Fruit fly (Drosophila melanogaster) whole organism, wandering third instar larva: Measurements from ENCODE around the gene Nuf2.
A peak's percentile ranks its signal among the peaks of the same experiment; 100 is the strongest.

Experiments used
- CG32264 ChIP-seq: fragments of 200-800 bp; sonication (Bioruptor generic); optimal IDR thresholded peaks from 2 replicates; lab custom pipeline; 2016; ENCODE audit warnings: missing biosample characterization, missing genetic modification characterization
- CG9705 ChIP-seq: fragments of 200-800 bp; sonication (Bioruptor generic); optimal IDR thresholded peaks from 2 replicates; lab custom pipeline; 2018; ENCODE audit warnings: missing biosample characterization, mild to moderate bottlenecking, missing genetic modification characterization
- Dif ChIP-seq: fragments of 200-275, 200-300 bp; sonication (Bioruptor generic); optimal IDR thresholded peaks from 2 replicates; lab custom pipeline; 2018; ENCODE audit warnings: missing biosample characterization, missing genetic modification characterization; ENCODE audit not compliant: partially characterized antibody
- GATAd ChIP-seq: sonication (Bioruptor generic); optimal IDR thresholded peaks from 2 replicates; lab custom pipeline; 2016; ENCODE audit warnings: missing biosample characterization, missing genetic modification characterization
- HLH106 ChIP-seq: fragments of 200-800 bp; optimal IDR thresholded peaks from 3 replicates; lab custom pipeline; 2019; ENCODE audit warnings: missing biosample characterization, mild to moderate bottlenecking, missing genetic modification characterization, moderate library complexity
- Hnf4 ChIP-seq: fragments of 200-800 bp; sonication (Bioruptor generic); optimal IDR thresholded peaks from 2 replicates; lab custom pipeline; 2016; ENCODE audit warnings: missing biosample characterization, mild to moderate bottlenecking, missing genetic modification characterization
- Hr78 ChIP-seq: fragments of >200 bp; optimal IDR thresholded peaks from 2 replicates; lab custom pipeline; 2017; ENCODE audit warnings: missing biosample characterization, missing genetic modification characterization
- Hr83 ChIP-seq: fragments of 200-300 bp; sonication (Bioruptor generic); optimal IDR thresholded peaks from 2 replicates; lab custom pipeline; 2016; ENCODE audit warnings: missing biosample characterization, mild to moderate bottlenecking, missing genetic modification characterization, moderate library complexity; ENCODE audit not compliant: poor library complexity, severe bottlenecking
- Myc ChIP-seq: fragments of >200 bp; optimal IDR thresholded peaks from 2 replicates; lab custom pipeline; 2017
- N ChIP-seq: fragments of >200 bp; optimal IDR thresholded peaks from 2 replicates; lab custom pipeline; 2018; ENCODE audit warnings: missing biosample characterization, missing external identifiers, missing genetic modification characterization
- OdsH ChIP-seq: fragments of 200-800 bp; sonication (Bioruptor generic); optimal IDR thresholded peaks from 2 replicates; lab custom pipeline; 2016; ENCODE audit warnings: missing biosample characterization, mild to moderate bottlenecking, missing genetic modification characterization
- Rel ChIP-seq, 2 experiments: fragments of 200-800 bp; sonication (Bioruptor generic) in 1 of 2; optimal IDR thresholded peaks; 2 replicates in 1 of 2; 3 replicates in 1 of 2; lab custom pipeline; 2016 to 2019; ENCODE audit warnings: mild to moderate bottlenecking in 2 of 2, missing biosample characterization in 2 of 2, missing genetic modification characterization in 2 of 2, moderate library complexity in 1 of 2
- Sp1 ChIP-seq: fragments of 200-800 bp; sonication (Bioruptor generic); optimal IDR thresholded peaks from 3 replicates; lab custom pipeline; 2019; ENCODE audit warnings: missing biosample characterization, mild to moderate bottlenecking, missing genetic modification characterization, moderate library complexity
- br ChIP-seq: fragments of 200-800 bp; sonication (Bioruptor generic); optimal IDR thresholded peaks from 2 replicates; lab custom pipeline; 2016; ENCODE audit warnings: missing biosample characterization, missing genetic modification characterization
- brk ChIP-seq: fragments of 200-800 bp; sonication (Bioruptor generic); optimal IDR thresholded peaks from 2 replicates; lab custom pipeline; 2016; ENCODE audit warnings: missing biosample characterization, mild to moderate bottlenecking, missing genetic modification characterization
- dl ChIP-seq, 2 experiments: fragments of 175-275, 200-275 bp in 1 of 2; fragments of 200-275 bp in 1 of 2; sonication (Bioruptor generic); optimal IDR thresholded peaks; lab custom pipeline; 2018; ENCODE audit warnings: mild to moderate bottlenecking in 2 of 2, missing biosample characterization in 2 of 2, missing genetic modification characterization in 2 of 2, moderate library complexity in 2 of 2; ENCODE audit not compliant: partially characterized antibody in 2 of 2, insufficient read depth in 1 of 2
- dmrt93B ChIP-seq: fragments of 200-800 bp; sonication (Bioruptor generic); optimal IDR thresholded peaks from 2 replicates; lab custom pipeline; 2018; ENCODE audit warnings: missing biosample characterization, mild to moderate bottlenecking, missing genetic modification characterization
- dsf ChIP-seq: sonication (Bioruptor generic); optimal IDR thresholded peaks from 2 replicates; lab custom pipeline; 2016; ENCODE audit warnings: missing biosample characterization, missing genetic modification characterization, borderline replicate concordance
- ey ChIP-seq: fragments of 200-800 bp; sonication (Bioruptor generic); optimal IDR thresholded peaks from 2 replicates; lab custom pipeline; 2016; ENCODE audit warnings: missing biosample characterization, missing genetic modification characterization
- foxo ChIP-seq, 2 experiments: fragments of 200-800 bp; sonication (Bioruptor generic); optimal IDR thresholded peaks; 2 replicates in 1 of 2; 3 replicates in 1 of 2; lab custom pipeline; 2016 to 2017; ENCODE audit warnings: missing biosample characterization in 2 of 2, missing genetic modification characterization in 2 of 2
- fru ChIP-seq: fragments of 200-800 bp; sonication (Bioruptor generic); optimal IDR thresholded peaks from 3 replicates; lab custom pipeline; 2016; ENCODE audit warnings: missing biosample characterization, mild to moderate bottlenecking, missing genetic modification characterization
- h ChIP-seq: fragments of 200-800 bp; sonication (Bioruptor generic); optimal IDR thresholded peaks from 3 replicates; lab custom pipeline; 2016; ENCODE audit warnings: missing biosample characterization, mild to moderate bottlenecking, missing genetic modification characterization
- jim ChIP-seq: fragments of 175-275, 200-325 bp; sonication (Bioruptor generic); optimal IDR thresholded peaks from 2 replicates; lab custom pipeline; 2016; ENCODE audit warnings: missing biosample characterization, mild to moderate bottlenecking, missing genetic modification characterization
- lola ChIP-seq: fragments of >200 bp; optimal IDR thresholded peaks from 2 replicates; lab custom pipeline; 2017; ENCODE audit warnings: missing biosample characterization, missing genetic modification characterization
- pan ChIP-seq: fragments of >200 bp; optimal IDR thresholded peaks from 2 replicates; lab custom pipeline; 2017
- psq ChIP-seq: fragments of 200-800 bp; sonication (Bioruptor generic); optimal IDR thresholded peaks from 3 replicates; lab custom pipeline; 2017; ENCODE audit warnings: missing biosample characterization, mild to moderate bottlenecking, missing genetic modification characterization, moderate library complexity
- rgr ChIP-seq: fragments of 200-800 bp; sonication (Bioruptor generic); optimal IDR thresholded peaks from 3 replicates; lab custom pipeline; 2016; ENCODE audit warnings: missing biosample characterization, mild to moderate bottlenecking, missing genetic modification characterization
- sage ChIP-seq: fragments of 200-800 bp; sonication (Bioruptor generic); optimal IDR thresholded peaks from 2 replicates; lab custom pipeline; 2016; ENCODE audit warnings: missing biosample characterization, mild to moderate bottlenecking, missing genetic modification characterization
- sv ChIP-seq: fragments of 200-800 bp; sonication (Bioruptor generic); optimal IDR thresholded peaks from 3 replicates; lab custom pipeline; 2016; ENCODE audit warnings: missing biosample characterization, missing genetic modification characterization
- usp ChIP-seq: fragments of >200 bp; optimal IDR thresholded peaks from 2 replicates; lab custom pipeline; 2017; ENCODE audit warnings: missing biosample characterization, missing genetic modification characterization
- woc ChIP-seq: sonication (Bioruptor generic); optimal IDR thresholded peaks from 2 replicates; lab custom pipeline; 2016; ENCODE audit warnings: missing biosample characterization, mild to moderate bottlenecking, missing genetic modification characterization

The Nuf2 gene

dm6 chr2L:7050492-7051182, 15.0 kb downstream of the Nuf2 start:
- TF ChIP-seq ey (GFP tag; lab: Kevin White, UChicago) = no peak
- TF ChIP-seq fru = peak; percentile 26
- TF ChIP-seq dl (GFP tag; optimal IDR thresholded peaks at IDR 0.05; lab: Kevin White, UChicago; ENCODE audit: insufficient read depth in 1 of 2, partially characterized antibody in 2 of 2) = no peak
- no peak for TF ChIP-seq dsf (GFP tag; lab: Kevin White, UChicago)
- TF ChIP-seq psq (GFP tag; lab: Kevin White, UChicago) = peak; percentile 59
- TF ChIP-seq Dif (GFP tag; lab: Kevin White, UChicago) = no peak
- no peak for TF ChIP-seq usp (GFP tag; lab: Kevin White, UChicago)
- no peak for TF ChIP-seq pan (lab: Kevin White, UChicago)
- TF ChIP-seq sv (GFP tag; lab: Kevin White, UChicago) = no peak

DNA sequence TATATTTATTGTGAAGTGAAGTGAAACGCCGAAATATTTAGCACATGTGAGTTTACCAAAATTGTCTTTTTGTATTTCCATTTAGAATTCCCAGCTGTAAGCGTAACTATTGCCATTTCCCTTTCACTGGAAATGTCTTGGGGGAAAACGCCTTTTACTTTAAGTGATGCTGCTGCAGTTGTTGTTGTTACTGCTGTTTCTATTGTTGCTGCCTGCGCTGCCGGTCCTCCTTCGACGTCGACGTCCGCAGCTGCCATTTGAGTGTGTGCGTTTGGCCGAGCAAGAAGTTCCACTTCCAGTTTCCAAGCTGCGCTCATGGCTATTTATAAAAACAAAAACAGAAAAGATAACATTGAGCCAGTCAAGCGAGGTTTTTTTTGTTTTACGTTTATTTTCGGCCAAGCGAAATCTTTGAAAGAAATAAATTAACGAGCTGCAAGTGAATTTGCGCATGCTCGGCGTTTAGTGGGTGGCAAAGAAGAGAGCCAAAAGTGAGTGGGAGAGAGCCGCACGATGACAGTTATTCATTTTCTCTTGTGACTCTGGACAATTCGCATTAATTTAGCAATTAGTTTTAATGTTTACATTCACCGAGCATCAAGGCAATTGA, 15.9 kb downstream of the Nuf2 start:
- no peak for TF ChIP-seq woc
- TF ChIP-seq rgr = no peak
- no peak for TF ChIP-seq Hr78 (GFP tag; lab: Kevin White, UChicago)
- TF ChIP-seq br (GFP tag; lab: Kevin White, UChicago) = no peak
- no peak for TF ChIP-seq h (GFP tag; lab: Kevin White, UChicago)
- TF ChIP-seq sage (GFP tag; lab: Kevin White, UChicago) = no peak
- no peak for TF ChIP-seq GATAd (GFP tag; lab: Kevin White, UChicago)
- no peak for TF ChIP-seq CG32264 (GFP tag; lab: Kevin White, UChicago)
- no peak for TF ChIP-seq dl (GFP tag; optimal IDR thresholded peaks at IDR 0.05; lab: Kevin White, UChicago; ENCODE audit: insufficient read depth in 1 of 2, partially characterized antibody in 2 of 2)
- TF ChIP-seq HLH106 (tag; lab: Kevin White, UChicago) = no peak

dm6 chr2L:7049009-7049647, 16.5 kb downstream of the Nuf2 start:
- TF ChIP-seq Hr83 (GFP tag; lab: Kevin White, UChicago) = peak; percentile 67
- TF ChIP-seq fru = peak; percentile 1
- peak; percentile 1 to 15 for TF ChIP-seq foxo (GFP tag; optimal IDR thresholded peaks at IDR 0.05; lab: Kevin White, UChicago)
- peak; percentile 13 for TF ChIP-seq brk
- peak; percentile 37 for TF ChIP-seq psq (GFP tag; lab: Kevin White, UChicago)
- TF ChIP-seq HLH106 (tag; lab: Kevin White, UChicago) = peak; percentile 5
- no peak for TF ChIP-seq sv (GFP tag; lab: Kevin White, UChicago)
- TF ChIP-seq Rel (GFP tag; optimal IDR thresholded peaks at IDR 0.05; lab: Kevin White, UChicago) = no peak
- peak; percentile 41 for TF ChIP-seq Rel (tag; optimal IDR thresholded peaks at IDR 0.05; lab: Kevin White, UChicago)
- TF ChIP-seq N (GFP tag; lab: Kevin White, UChicago) = no peak
- peak; percentile 65 for TF ChIP-seq Hnf4 (GFP tag; lab: Kevin White, UChicago)
- TF ChIP-seq pan (lab: Kevin White, UChicago) = no peak
- no peak for TF ChIP-seq rgr
- TF ChIP-seq dl (GFP tag; optimal IDR thresholded peaks at IDR 0.05; lab: Kevin White, UChicago; ENCODE audit: insufficient read depth in 1 of 2, partially characterized antibody in 2 of 2) = peak in 1 of 2 experiments; percentile 39
- no peak for TF ChIP-seq sage (GFP tag; lab: Kevin White, UChicago)
- no peak for TF ChIP-seq CG9705 (GFP tag; lab: Kevin White, UChicago)
- peak; percentile 60 for TF ChIP-seq Sp1 (GFP tag; lab: Kevin White, UChicago)
- TF ChIP-seq dsf (GFP tag; lab: Kevin White, UChicago) = no peak
- TF ChIP-seq h (GFP tag; lab: Kevin White, UChicago) = peak; percentile 16
- TF ChIP-seq woc = peak; percentile 78
- peak; percentile 60 for TF ChIP-seq Dif (GFP tag; lab: Kevin White, UChicago)

DNA sequence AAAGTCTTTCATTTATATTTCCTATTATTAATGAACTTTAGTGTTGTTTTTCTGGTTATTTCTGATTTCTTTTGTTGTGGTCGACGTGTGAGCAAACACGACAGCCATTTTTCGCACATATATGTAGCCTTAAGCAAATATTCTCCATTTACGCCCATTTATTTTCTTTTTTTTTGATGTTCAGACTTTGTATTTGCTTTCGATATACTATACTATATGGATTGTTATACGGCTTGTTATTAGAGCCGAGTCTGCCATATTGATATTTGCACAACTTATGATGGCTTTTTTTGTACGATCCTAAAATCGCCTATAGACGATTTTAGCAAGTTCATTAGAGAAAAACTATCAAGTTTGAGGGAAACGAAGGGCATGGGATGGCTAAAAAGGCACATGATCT, 17.9 kb downstream of the Nuf2 start:
- TF ChIP-seq Hr83 (GFP tag; lab: Kevin White, UChicago) = no peak
- no peak for TF ChIP-seq Myc
- no peak for TF ChIP-seq Hr78 (GFP tag; lab: Kevin White, UChicago)
- TF ChIP-seq jim (GFP tag; lab: Kevin White, UChicago) = no peak
- TF ChIP-seq dmrt93B = no peak
- no peak for TF ChIP-seq br (GFP tag; lab: Kevin White, UChicago)
- TF ChIP-seq lola (GFP tag; lab: Kevin White, UChicago) = no peak
- TF ChIP-seq OdsH (GFP tag; lab: Kevin White, UChicago) = peak; percentile 17
